Fruit fly (Drosophila melanogaster): ENCODE results near the gene Mnr.

Gene Mnr

DNA sequence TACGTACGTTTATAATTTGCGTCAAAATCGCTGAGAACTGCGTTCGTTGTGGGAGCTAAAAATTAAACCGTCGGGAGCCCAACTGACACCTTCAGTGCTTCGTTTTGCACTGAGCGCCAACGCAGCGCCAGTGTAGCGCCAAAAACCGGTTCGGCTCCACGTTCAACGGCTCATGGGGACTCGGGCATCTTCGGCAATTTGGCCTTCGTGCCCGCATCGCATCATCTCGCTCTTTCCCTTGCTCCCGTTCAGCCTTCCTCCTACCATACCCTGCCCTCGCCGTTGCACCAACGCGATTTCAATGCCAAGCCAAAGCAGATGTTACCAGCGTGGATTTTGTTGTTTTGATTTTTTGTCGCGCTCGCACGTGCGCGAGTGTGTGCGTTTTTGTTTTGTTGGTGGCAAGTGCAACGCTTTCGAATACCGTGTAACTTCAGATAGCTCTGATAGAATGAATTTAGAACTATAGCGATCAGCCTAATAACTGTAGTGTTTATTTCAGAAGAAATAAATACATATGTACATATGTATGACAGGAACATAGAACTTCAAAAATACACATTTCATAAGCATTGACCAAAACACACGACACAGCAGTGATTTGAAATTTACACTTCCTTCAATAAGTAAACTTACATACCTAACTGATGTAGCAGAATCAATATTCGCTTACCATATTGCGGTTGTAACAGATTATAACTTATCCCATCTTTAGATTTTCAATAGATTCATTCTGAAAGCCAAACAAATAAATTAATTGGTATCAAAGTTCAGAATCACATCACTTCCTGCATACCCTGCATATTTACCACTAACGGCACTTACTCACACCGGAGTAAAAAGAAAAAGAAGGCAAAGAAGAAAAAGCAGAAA, at the start of gene Mnr:
Gene Mnr (minus strand): TSS at position 133 of the 873 bp plus-strand sequence.
- TF ChIP-seq noc (tag; optimal IDR thresholded peaks at IDR 0.05), result peak; percentile 2

DNA sequence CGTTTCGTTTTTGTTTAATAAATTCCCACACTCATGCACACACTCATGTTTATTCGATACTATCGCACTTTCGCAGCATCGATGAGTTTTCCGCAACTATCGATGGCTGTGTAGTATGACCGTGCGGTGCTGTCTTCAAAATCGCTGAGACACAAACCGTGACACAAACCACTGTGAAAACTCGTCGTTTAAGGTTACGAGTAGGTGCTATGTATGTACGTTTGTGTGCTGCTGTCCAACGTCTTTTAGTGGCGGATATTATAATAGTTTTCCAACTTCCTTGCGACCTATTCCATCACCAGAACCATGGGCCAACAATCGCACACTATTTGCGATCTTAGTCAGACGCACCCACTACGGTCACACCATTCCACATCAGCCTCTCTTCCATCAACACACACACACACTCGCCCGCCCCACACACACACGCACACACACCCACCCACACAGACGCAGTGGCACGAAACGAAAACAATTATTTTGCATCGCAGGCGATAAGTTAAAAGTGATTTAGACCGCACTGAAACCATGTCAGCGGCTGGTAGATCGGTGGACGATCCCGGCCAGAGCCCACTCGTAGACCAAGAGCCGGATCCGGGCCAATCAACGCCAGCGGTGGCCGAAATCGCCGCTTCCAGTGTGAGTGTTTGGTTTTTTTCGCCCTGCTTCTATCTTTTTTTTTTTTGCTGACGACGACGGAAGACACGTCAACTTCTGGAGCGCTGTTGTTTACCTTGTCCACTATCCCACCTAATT, 43.1 kb upstream of the Mnr start, which contains the start of the genes Dd and CG1486:
Gene Dd (minus strand): TSS at position 77 of the 756 bp plus-strand sequence.
Gene CG1486 (plus strand): TSS at position 114 of the 756 bp plus-strand sequence.
- no peak for TF ChIP-seq noc (tag; optimal IDR thresholded peaks at IDR 0.05)

DNA sequence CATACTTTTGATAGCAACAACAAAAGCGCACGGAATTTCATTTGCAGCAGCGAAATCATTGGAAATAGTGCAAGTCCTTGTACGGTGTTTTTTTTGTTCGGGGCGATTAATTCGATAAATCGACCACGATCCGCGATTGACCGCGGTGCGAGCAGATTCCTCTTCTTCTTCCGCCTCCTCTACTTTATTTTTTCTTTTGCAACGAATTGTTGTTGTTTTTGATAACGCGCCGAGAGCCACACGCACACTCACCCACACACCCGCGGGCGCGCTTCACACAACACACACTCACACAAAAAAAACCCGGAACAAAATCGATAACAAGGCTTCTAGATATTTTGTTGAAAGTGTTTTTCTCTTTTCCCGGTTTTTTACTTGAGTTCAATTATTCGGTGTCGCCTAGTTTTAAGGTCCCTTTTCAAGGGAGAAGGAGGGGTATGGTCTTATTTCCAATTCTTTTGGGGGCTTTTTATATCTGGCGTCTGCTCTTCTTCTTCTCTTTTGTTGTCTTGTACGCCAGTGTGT, 42.3 kb upstream of the Mnr start:
- TF ChIP-seq noc (tag; optimal IDR thresholded peaks at IDR 0.05), result no peak

DNA sequence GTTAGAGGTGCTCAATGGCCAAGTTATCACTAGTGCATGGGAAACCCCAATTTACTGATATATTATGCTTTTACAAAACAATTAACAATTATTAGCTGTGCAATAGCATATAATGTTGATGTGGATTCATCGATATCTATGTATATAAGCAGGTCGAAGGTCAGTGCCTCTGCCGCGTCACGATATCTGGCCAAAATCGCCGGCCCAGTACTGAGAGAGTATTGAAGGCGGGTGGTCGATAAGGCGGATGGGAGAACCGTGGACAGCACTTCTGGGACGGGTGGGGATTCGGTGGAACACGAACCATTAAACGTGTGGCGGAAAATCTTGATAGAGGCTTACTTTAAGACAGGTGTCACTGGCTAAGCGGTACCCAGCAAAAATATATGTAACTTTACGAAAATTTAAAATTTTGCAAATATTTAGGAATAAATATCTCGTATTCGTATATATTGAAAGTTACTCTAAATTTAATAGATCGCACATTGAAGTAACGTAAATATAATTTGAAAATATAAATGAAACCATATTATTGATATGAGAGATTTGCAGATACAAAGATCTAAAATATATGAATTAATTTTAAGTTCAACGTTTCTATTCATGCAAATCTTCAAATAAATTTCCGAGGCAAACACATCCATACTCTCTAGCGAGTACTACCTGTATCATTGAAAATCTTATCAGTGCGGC, 41.5 kb upstream of the Mnr start:
- no peak for TF ChIP-seq noc (tag; optimal IDR thresholded peaks at IDR 0.05)

DNA sequence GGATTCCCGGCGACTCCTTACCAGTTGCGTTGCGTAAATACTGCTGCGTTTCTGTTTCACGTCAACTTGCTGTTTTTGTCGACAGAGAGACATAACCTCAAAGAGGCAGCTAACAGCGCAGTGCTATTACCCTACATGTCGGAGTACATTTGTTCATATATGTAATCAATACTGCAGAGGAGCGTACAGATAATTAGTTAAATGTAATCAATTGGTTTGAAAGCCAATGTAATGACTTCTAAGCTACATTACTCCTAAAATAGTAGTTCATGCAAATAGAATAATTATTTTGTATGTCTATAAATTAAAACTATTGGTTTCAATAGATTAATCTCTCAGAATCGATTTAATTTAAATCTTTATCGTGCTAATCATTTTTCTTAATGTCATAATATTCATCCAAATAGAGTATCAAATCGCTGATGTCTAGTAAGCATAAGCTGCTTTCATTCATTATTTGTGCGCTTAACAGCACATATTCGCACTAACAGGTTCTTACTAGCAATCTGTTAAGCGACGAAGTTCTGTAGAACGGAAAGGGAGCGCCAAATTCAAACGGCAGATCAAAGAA, 38.3 kb upstream of the Mnr start, which contains the start of the genes SLIRP1 and anox:
Gene SLIRP1 (minus strand): TSS at position 95 of the 571 bp plus-strand sequence.
Gene anox (minus strand): TSS at position 95 of the 571 bp plus-strand sequence.
- peak; percentile 90 for TF ChIP-seq noc (tag; optimal IDR thresholded peaks at IDR 0.05)

DNA sequence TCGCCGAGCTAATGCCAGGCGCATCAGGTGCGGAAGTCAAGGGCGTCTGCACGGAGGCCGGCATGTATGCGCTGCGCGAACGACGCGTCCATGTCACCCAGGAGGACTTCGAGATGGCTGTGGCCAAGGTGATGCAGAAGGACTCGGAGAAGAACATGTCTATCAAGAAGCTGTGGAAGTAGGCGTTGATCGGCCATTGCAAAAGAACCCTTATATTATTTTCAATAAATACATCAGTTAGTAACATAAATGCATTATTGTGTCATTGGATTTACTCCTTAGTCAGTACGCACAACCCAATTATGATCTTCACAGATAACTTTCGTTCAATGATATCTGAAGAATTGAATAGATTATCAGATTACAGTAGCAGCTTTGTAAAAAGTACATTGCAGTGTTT, 36.5 kb upstream of the Mnr start, which contains the start of gene CG1801:
Gene CG1801 (minus strand): TSS at position 101 of the 400 bp plus-strand sequence.
- no peak for TF ChIP-seq noc (tag; optimal IDR thresholded peaks at IDR 0.05)

DNA sequence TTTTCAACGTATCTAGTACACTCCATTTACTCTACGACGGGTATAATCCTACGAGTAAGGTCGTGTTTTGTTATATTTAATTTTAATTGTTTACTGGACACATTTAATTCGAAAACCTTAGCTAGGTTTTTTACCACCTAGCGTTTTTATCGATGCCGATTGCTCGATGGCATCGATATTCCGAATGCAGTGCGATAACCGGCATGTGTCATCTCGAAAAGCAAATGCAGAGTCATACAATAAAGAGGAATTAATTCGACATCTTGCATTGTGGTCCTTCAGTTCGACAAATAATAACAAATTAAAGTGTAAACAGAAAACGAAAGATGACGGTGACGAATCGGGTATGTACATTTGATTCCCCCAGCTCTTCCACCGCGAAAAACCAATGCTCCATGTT, 34.9 kb upstream of the Mnr start, which contains the start of gene Rpt6:
Gene Rpt6 (plus strand): TSS at position 201 of the 400 bp plus-strand sequence.
- no peak for TF ChIP-seq noc (tag; optimal IDR thresholded peaks at IDR 0.05)

DNA sequence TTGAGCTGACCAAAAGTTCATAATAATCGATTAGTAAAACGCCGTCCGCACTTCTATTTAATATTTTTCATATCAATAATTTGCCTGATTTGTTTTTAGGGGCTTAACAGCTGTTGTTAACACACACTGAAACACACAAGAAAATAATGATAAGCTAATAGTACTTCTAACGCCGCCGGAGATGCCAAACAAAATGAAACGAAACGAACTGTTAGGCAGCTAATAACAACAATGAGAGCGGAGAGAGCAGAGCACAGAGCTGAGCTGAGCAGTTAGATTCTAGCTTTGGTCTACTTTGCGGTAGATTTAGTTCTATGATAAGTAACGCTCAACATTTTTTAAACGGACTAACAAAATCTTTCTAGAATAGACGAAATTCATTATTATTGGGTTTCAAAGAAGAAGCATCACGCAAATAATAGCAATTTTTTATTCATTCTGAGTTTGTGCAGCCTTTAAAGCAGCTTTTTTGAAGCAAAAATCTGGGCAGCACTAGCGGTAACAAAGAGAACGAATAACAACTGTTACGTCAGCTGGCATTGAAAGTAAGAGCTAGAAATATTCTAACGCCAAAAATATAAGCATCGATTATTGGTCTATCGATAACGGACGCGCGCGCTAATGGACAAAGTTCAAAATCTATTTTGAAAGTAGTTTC, 25.6 kb upstream of the Mnr start, which contains the start of gene Abca3:
Gene Abca3 (minus strand): TSS at position 181 of the 658 bp plus-strand sequence.
- peak; percentile 81 for TF ChIP-seq noc (tag; optimal IDR thresholded peaks at IDR 0.05)

DNA sequence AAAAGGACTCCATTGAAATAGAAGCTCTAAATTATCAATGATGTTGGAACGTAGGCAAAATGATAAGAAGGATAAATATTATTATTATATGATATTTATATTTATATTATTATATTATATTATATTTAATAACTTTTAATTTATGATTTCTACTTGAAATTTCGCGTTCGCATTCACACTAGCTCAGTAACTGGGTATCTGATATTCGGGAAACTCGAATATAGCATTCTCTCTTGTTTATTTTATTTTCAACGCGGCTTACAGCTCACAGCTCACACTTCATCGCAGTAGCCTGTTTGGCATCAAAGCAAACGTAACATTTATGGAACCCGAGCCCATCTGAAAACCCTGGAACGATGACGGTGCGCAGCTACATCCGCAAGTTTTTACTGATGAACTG, 4.0 kb upstream of the Mnr start, which contains the start of gene CG1494:
Gene CG1494 (plus strand): TSS at position 301 of the 400 bp plus-strand sequence.
- TF ChIP-seq noc (tag; optimal IDR thresholded peaks at IDR 0.05), result no peak

DNA sequence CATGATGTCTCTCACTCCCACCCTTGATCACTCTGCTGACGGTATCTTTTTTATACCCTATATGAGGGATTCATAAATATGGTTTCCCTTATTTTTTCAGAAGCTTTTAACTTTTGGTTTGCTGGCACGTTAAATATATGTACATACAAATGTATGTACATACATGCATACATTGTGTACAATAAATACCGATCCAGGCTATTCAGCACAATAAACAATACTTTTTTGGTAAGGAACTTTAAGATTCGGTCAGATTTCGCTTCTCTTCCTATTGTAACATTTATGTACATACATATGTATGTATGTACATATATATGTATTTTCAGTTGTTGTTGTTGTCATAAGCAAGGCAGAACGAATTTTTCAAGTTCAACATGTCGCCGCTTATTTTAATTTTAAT, 1.1 kb upstream of the Mnr start:
- no peak for TF ChIP-seq noc (tag; optimal IDR thresholded peaks at IDR 0.05)

DNA sequence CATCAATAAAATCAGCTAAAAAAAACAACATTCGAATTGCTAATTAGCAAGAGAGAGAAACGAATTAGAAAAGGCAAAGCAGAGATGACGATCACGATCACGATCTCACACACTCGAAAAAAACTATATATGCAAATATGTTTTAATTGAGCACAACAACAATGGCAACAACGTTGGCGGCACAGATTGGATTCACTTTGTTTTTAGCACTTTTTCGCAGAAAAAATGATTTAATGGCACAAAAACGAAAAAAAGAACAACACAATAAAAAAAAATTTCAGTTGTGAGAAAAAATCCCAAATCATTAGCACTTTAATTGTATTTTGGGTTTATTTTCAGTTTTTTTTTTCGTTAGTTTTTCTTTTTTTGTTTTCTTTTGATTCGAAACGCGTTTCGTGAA, 342 bp downstream of the Mnr start:
- peak; percentile 33 for TF ChIP-seq noc (tag; optimal IDR thresholded peaks at IDR 0.05)

DNA sequence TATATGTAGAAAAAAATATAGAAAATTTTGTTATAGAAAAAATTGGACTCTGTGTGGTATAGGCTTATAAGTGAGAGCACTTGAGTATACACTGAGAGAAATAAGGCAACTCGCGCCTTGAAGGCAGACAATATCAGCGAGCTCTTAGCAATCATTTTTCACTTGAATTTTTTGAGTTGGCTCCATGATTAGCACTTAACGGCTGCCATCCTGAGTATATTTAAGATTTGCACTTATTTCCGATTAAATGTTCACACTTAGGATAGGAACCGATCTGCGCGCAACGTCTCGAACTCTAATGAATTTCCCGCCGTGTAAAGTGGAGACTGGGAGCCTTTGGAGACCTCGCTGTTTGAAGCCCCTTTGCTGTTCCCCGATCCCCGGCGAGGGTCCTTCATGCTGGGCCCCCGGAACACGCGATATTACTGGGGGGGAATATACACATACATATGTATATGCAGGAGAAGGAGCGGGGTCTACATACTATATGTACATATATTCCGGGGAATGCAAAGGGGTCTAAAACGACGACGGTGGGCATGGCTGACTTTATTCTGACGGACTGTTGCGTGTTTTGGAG, 1.6 kb downstream of the Mnr start:
- TF ChIP-seq noc (tag; optimal IDR thresholded peaks at IDR 0.05), result no peak

DNA sequence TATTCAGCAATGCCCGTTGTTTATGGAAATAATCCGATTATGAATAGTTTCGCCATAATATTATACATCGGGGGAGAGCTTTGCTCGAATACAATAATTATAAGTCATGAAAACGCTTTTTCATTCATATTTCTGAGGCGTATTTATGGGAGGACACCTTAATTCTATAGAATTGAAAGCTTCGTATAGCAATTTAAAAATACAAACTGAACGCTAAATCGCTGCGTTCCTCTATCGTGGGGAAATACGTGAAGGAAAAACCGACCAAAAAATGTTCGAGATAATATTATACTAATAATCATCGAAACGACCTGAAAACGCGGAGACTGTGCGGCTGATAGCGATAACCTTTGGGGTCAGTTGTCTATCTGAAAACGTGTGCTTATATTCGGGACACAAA, 4.5 kb downstream of the Mnr start:
- no peak for TF ChIP-seq noc (tag; optimal IDR thresholded peaks at IDR 0.05)

DNA sequence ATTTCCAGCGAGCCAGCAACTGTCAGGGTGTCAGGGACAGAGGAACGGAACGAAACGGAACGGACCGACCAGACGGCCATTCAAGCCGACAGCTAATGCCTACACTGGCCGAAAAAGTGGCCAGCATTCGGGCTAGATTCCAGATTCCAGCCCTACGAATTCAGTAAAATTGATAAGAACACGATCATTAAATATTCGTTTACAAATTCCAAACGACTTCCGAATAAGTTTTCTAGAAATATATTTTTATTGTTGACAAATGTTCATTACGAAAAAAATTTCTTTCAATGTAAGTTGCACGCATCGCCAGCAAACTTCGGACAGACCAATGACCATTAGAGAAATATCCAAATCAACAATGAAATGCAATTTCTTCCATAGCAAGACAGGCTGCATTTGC, 15.6 kb downstream of the Mnr start:
- no peak for TF ChIP-seq noc (tag; optimal IDR thresholded peaks at IDR 0.05)

All from whole organism, larva.